Fruit fly (Drosophila melanogaster) whole organism: ENCODE results near the gene mRRF2.

Experiments used
- EcR ChIP-seq, 2 experiments: fragments of >200 bp; optimal IDR thresholded peaks; 2 replicates each; lab custom pipeline; 2017; ENCODE audit warnings: missing biosample characterization in 2 of 2, missing genetic modification characterization in 2 of 2, missing genetic modification reagents in 2 of 2
- psq ChIP-seq: fragments of >200 bp; optimal IDR thresholded peaks from 2 replicates; lab custom pipeline; 2017
- usp ChIP-seq: fragments of >200 bp; optimal IDR thresholded peaks from 2 replicates; lab custom pipeline; 2017; ENCODE audit warnings: missing biosample characterization, missing genetic modification characterization, mixed read lengths

DNA sequence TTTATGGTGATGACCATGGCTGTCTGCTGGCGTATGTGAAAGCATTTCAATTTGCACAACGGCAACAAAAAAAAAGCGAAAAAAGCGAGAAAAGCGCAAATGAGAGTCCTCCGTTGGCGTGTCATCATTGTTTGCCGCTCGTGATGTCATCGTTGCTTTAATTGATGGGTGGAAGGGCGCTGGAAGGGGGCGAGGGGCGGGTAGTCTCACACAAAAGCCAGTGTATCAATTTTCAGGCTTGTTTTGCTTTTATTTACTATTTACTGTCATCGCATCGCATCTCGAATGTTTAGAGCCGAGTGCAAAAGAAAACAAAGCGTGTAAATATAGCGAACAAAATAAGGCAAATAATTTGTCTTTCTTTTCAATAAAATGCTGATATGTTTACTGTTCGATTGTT, 24.2 kb upstream of the mRRF2 start:
- no peak for TF ChIP-seq usp
- TF ChIP-seq EcR (GFP tag; optimal IDR thresholded peaks at IDR 0.05; lab: Kevin White, UChicago), result no peak
- no peak for TF ChIP-seq psq (lab: Kevin White, UChicago)
